Fruit fly (Drosophila melanogaster): Measurements from ENCODE around the gene qless.

dm6 chr3R:31218997-31219992 is 33.1 kb downstream of the qless start, which contains the start of gene ATPsynC:
- TF ChIP-seq CG6854 (GFP tag; optimal IDR thresholded peaks at IDR 0.05) (peak; percentile 85), CG8319 (GFP tag; optimal IDR thresholded peaks at IDR 0.05) (no peak), Eip75B (GFP tag; optimal IDR thresholded peaks at IDR 0.05) (no peak), esn (GFP tag; optimal IDR thresholded peaks at IDR 0.05) (peak; percentile 3), Sox102F (GFP tag; optimal IDR thresholded peaks at IDR 0.05) (no peak), CG11762 (GFP tag; optimal IDR thresholded peaks at IDR 0.05; ENCODE audit: insufficient read depth) (no peak), Blimp-1 (GFP tag; optimal IDR thresholded peaks at IDR 0.05) (no peak), salr (GFP tag; optimal IDR thresholded peaks at IDR 0.05) (no peak), Gug (GFP tag; IDR thresholded peaks at IDR 0.05) (no peak), Eip78C (GFP tag) (peak; percentile 73), CG34406 (GFP tag; optimal IDR thresholded peaks at IDR 0.05) (no peak), CG1621 (tag; optimal IDR thresholded peaks at IDR 0.05) (peak; percentile 1)
